Worm (Caenorhabditis elegans): ENCODE data around the gene srw-118.

ce11 chrV:2929753-2930152 lies 50.1 kb downstream of the srw-118 start, which contains the start of gene C31B8.16:
- TF ChIP-seq hlh-17 (GFP tag; optimal IDR thresholded peaks at IDR 0.05; ENCODE audit: borderline replicate concordance) (no peak), nhr-11 (tag; optimal IDR thresholded peaks at IDR 0.05) (no peak), ceh-82 (tag; optimal IDR thresholded peaks at IDR 0.05) (no peak), ets-5 (GFP tag; IDR thresholded peaks at IDR 0.05) (no peak), C16A3.4 (tag; optimal IDR thresholded peaks at IDR 0.05) (no peak), ztf-11 (tag; optimal IDR thresholded peaks at IDR 0.05) (no peak), skn-1 (tag; optimal IDR thresholded peaks at IDR 0.05) (no peak), F16B12.6 (tag; optimal IDR thresholded peaks at IDR 0.05) (no peak), nhr-237 (tag; optimal IDR thresholded peaks at IDR 0.05) (no peak)

Measured in whole organism, L1 larva.